Fruit fly (Drosophila melanogaster) whole organism, embryonic: Measurements from ENCODE around the gene hyd.

Experiments used
- Antp ChIP-seq: fragments of 200-800 bp; sonication (Bioruptor generic); optimal IDR thresholded peaks from 3 replicates; lab custom pipeline; 2016; ENCODE audit warnings: missing biosample characterization, missing genetic modification characterization
- CG10267 ChIP-seq: fragments of 200-800 bp; sonication (Bioruptor generic); optimal IDR thresholded peaks from 2 replicates; lab custom pipeline; 2018; ENCODE audit warnings: missing biosample characterization, mild to moderate bottlenecking, missing genetic modification characterization, moderate library complexity
- CG12071 ChIP-seq: fragments of 200-800 bp; sonication (Bioruptor generic); optimal IDR thresholded peaks from 3 replicates; lab custom pipeline; 2018; ENCODE audit warnings: missing biosample characterization, mild to moderate bottlenecking, missing genetic modification characterization
- CG12659 ChIP-seq: fragments of 200-800 bp; sonication (Bioruptor generic); optimal IDR thresholded peaks from 3 replicates; lab custom pipeline; 2017; ENCODE audit warnings: mild to moderate bottlenecking, missing biosample characterization, missing genetic modification reagents, missing genetic modification characterization
- CG12942 ChIP-seq: fragments of 200-800 bp; sonication (Bioruptor generic); optimal IDR thresholded peaks from 3 replicates; lab custom pipeline; 2016; ENCODE audit warnings: missing biosample characterization, missing genetic modification characterization
- CG13624 ChIP-seq: fragments of 200-800 bp; sonication (Bioruptor generic); optimal IDR thresholded peaks from 2 replicates; lab custom pipeline; 2016; ENCODE audit warnings: missing biosample characterization, missing genetic modification characterization
- CG14014 ChIP-seq: fragments of 200-800 bp; sonication (Bioruptor generic); IDR thresholded peaks from 2 replicates; pipeline ENCODE4 v1.3.6; 2022; ENCODE audit warnings: missing biosample characterization, missing genetic modification characterization
- CG14050 ChIP-seq: fragments of 200-800 bp; sonication (Bioruptor generic); IDR thresholded peaks from 3 replicates; pipeline ENCODE4 v1.3.6; 2022; ENCODE audit warnings: missing biosample characterization, missing genetic modification characterization
- CG14441 ChIP-seq: fragments of 200-800 bp; sonication (Bioruptor generic); IDR thresholded peaks from 2 replicates; pipeline ENCODE4 v1.3.6; 2022; ENCODE audit warnings: missing biosample characterization, missing genetic modification characterization
- CG15601 ChIP-seq: fragments of 200-800 bp; sonication (Bioruptor generic); optimal IDR thresholded peaks from 3 replicates; lab custom pipeline; 2019; ENCODE audit warnings: missing biosample characterization, mild to moderate bottlenecking, missing genetic modification characterization, moderate library complexity
- CG16863 ChIP-seq: fragments of 200-800 bp; sonication (Bioruptor generic); optimal IDR thresholded peaks from 3 replicates; lab custom pipeline; 2016; ENCODE audit warnings: missing biosample characterization, missing genetic modification characterization
- CG18011 ChIP-seq: fragments of 200-800 bp; sonication (Bioruptor generic); optimal IDR thresholded peaks from 2 replicates; lab custom pipeline; 2017; ENCODE audit warnings: missing biosample characterization, missing genetic modification characterization, mild to moderate bottlenecking, moderate library complexity, missing genotype
- CG2678 ChIP-seq: fragments of 200-800 bp; sonication (Bioruptor generic); optimal IDR thresholded peaks from 3 replicates; lab custom pipeline; 2019; ENCODE audit warnings: missing biosample characterization, mild to moderate bottlenecking, missing genetic modification characterization, moderate library complexity
- CG2875 ChIP-seq: fragments of 200-800 bp; sonication (Bioruptor generic); optimal IDR thresholded peaks from 2 replicates; lab custom pipeline; 2017; ENCODE audit warnings: missing biosample characterization, mild to moderate bottlenecking, missing genetic modification characterization, missing genetic modification reagents
- CG42726 ChIP-seq: fragments of 200-800 bp; sonication (Bioruptor generic); IDR thresholded peaks from 2 replicates; pipeline ENCODE4 v1.3.6; 2022; ENCODE audit warnings: missing biosample characterization, missing genetic modification characterization; ENCODE audit not compliant: partially characterized antibody
- CG4707 ChIP-seq: fragments of 200-800 bp; sonication (Bioruptor generic); optimal IDR thresholded peaks from 2 replicates; lab custom pipeline; 2018; ENCODE audit warnings: missing biosample characterization, mild to moderate bottlenecking, missing genetic modification characterization, moderate library complexity
- CG5180 ChIP-seq: fragments of 200-800 bp; sonication (Bioruptor generic); optimal IDR thresholded peaks from 3 replicates; lab custom pipeline; 2017; ENCODE audit warnings: missing biosample characterization, missing genetic modification characterization, mild to moderate bottlenecking, moderate library complexity, missing genetic modification reagents
- CG7271 ChIP-seq: fragments of 200-800 bp; sonication (Bioruptor generic); optimal IDR thresholded peaks from 2 replicates; lab custom pipeline; 2018; ENCODE audit warnings: missing biosample characterization, mild to moderate bottlenecking, missing genetic modification characterization, moderate library complexity
- CG8089 ChIP-seq: fragments of 200-800 bp; sonication (Bioruptor generic); optimal IDR thresholded peaks from 3 replicates; lab custom pipeline; 2016; ENCODE audit warnings: missing biosample characterization, missing genetic modification characterization
- CHES-1-like ChIP-seq: fragments of 200-800 bp; sonication (Bioruptor generic); optimal IDR thresholded peaks from 2 replicates; lab custom pipeline; 2016; ENCODE audit warnings: missing biosample characterization, missing genetic modification characterization
- CoRest ChIP-seq: fragments of 200-800 bp; sonication (Bioruptor generic); optimal IDR thresholded peaks from 3 replicates; lab custom pipeline; 2018; ENCODE audit warnings: missing biosample characterization, mild to moderate bottlenecking, missing genetic modification characterization, moderate library complexity
- Drgx ChIP-seq: fragments of 200-800 bp; sonication (Bioruptor generic); IDR thresholded peaks from 2 replicates; pipeline ENCODE4 v1.3.6; 2022; ENCODE audit warnings: missing biosample characterization, missing genetic modification characterization
- Fer3 ChIP-seq: fragments of 200-800 bp; sonication (Bioruptor generic); optimal IDR thresholded peaks from 2 replicates; lab custom pipeline; 2018; ENCODE audit warnings: missing biosample characterization, mild to moderate bottlenecking, missing genetic modification characterization, moderate library complexity
- Gsc ChIP-seq: fragments of 200-800 bp; sonication (Bioruptor generic); IDR thresholded peaks from 2 replicates; pipeline ENCODE4 v1.3.6; 2022; ENCODE audit warnings: missing biosample characterization, missing genetic modification characterization
- Hand ChIP-seq: fragments of 200-800 bp; sonication (Bioruptor generic); optimal IDR thresholded peaks from 2 replicates; lab custom pipeline; 2017; ENCODE audit warnings: mild to moderate bottlenecking, missing biosample characterization, missing genetic modification reagents, missing genetic modification characterization
- Hey ChIP-seq: fragments of 200-800 bp; sonication (Bioruptor generic); optimal IDR thresholded peaks from 3 replicates; lab custom pipeline; 2018; ENCODE audit warnings: missing biosample characterization, mild to moderate bottlenecking, missing genetic modification characterization
- HmgZ ChIP-seq: fragments of 200-800 bp; sonication (Bioruptor generic); optimal IDR thresholded peaks from 2 replicates; lab custom pipeline; 2018; ENCODE audit warnings: missing biosample characterization, mild to moderate bottlenecking, missing genetic modification characterization
- Hmx ChIP-seq: fragments of 200-800 bp; sonication (Bioruptor generic); optimal IDR thresholded peaks from 2 replicates; lab custom pipeline; 2016; ENCODE audit warnings: missing biosample characterization, missing genetic modification characterization
- MBD-R2 ChIP-seq: fragments of 200-800 bp; sonication (Bioruptor generic); IDR thresholded peaks from 2 replicates; pipeline ENCODE4 v1.3.6; 2022; ENCODE audit warnings: missing biosample characterization, missing genetic modification characterization
- Opbp ChIP-seq: fragments of 200-800 bp; sonication (Bioruptor generic); IDR thresholded peaks from 3 replicates; pipeline ENCODE4 v1.3.6; 2022; ENCODE audit warnings: missing biosample characterization, missing genetic modification characterization; ENCODE audit not compliant: partially characterized antibody
- Ssrp ChIP-seq: fragments of 200-800 bp; sonication (Bioruptor generic); optimal IDR thresholded peaks from 2 replicates; lab custom pipeline; 2018; ENCODE audit warnings: missing biosample characterization, mild to moderate bottlenecking, missing genetic modification characterization, moderate library complexity
- ap ChIP-seq: fragments of 200-800 bp; sonication (Bioruptor generic); IDR thresholded peaks from 2 replicates; pipeline ENCODE4 v1.3.6; 2022; ENCODE audit warnings: missing biosample characterization, missing genetic modification characterization
- bigmax ChIP-seq: fragments of 200-800 bp; sonication (Bioruptor generic); optimal IDR thresholded peaks from 2 replicates; lab custom pipeline; 2018; ENCODE audit warnings: missing biosample characterization, mild to moderate bottlenecking, missing genetic modification characterization
- croc ChIP-seq: fragments of 200-800 bp; sonication (Bioruptor generic); conservative IDR thresholded peaks from 3 replicates; pipeline ENCODE4 v1.3.6; 2022; ENCODE audit warnings: missing biosample characterization, missing genetic modification characterization
- dimm ChIP-seq: fragments of 200-800 bp; sonication (Bioruptor generic); IDR thresholded peaks from 2 replicates; pipeline ENCODE4 v1.3.6; 2022; ENCODE audit warnings: missing biosample characterization, missing genetic modification characterization
- dmrt11E ChIP-seq: fragments of 200-800 bp; sonication (Bioruptor generic); optimal IDR thresholded peaks from 3 replicates; lab custom pipeline; 2018; ENCODE audit warnings: missing biosample characterization, mild to moderate bottlenecking, missing genetic modification characterization, moderate library complexity
- ewg ChIP-seq: fragments of 200-800 bp; sonication (Bioruptor generic); optimal IDR thresholded peaks from 3 replicates; lab custom pipeline; 2017; ENCODE audit warnings: mild to moderate bottlenecking, missing biosample characterization, missing genetic modification reagents, missing genetic modification characterization
- exex ChIP-seq: fragments of 200-800 bp; sonication (Bioruptor generic); optimal IDR thresholded peaks from 4 replicates; lab custom pipeline; 2018; ENCODE audit warnings: missing biosample characterization, mild to moderate bottlenecking, missing genetic modification characterization, moderate library complexity
- h ChIP-seq: fragments of >200 bp; optimal IDR thresholded peaks from 2 replicates; lab custom pipeline; 2017
- ind ChIP-seq: fragments of 200-800 bp; sonication (Bioruptor generic); optimal IDR thresholded peaks from 3 replicates; lab custom pipeline; 2016; ENCODE audit warnings: missing biosample characterization, missing genetic modification characterization
- nau ChIP-seq: fragments of 200-800 bp; sonication (Bioruptor generic); optimal IDR thresholded peaks from 3 replicates; lab custom pipeline; 2017; ENCODE audit warnings: missing biosample characterization, mild to moderate bottlenecking, missing genetic modification characterization, missing genetic modification reagents
- org-1 ChIP-seq: fragments of 200-800 bp; sonication (Bioruptor generic); optimal IDR thresholded peaks from 2 replicates; lab custom pipeline; 2017; ENCODE audit warnings: missing biosample characterization, missing genetic modification characterization
- salm ChIP-seq: fragments of 200-800 bp; sonication (Bioruptor generic); optimal IDR thresholded peaks from 2 replicates; lab custom pipeline; 2018; ENCODE audit warnings: missing biosample characterization, mild to moderate bottlenecking, missing genetic modification characterization
- seq ChIP-seq: fragments of 200-800 bp; sonication (Bioruptor generic); IDR thresholded peaks from 2 replicates; pipeline ENCODE4 v1.3.6; 2022; ENCODE audit warnings: missing biosample characterization, missing genetic modification characterization
- sna ChIP-seq: fragments of 200-800 bp; sonication (Bioruptor generic); IDR thresholded peaks from 2 replicates; pipeline ENCODE4 v1.3.6; 2022; ENCODE audit warnings: missing biosample characterization, missing genetic modification characterization; ENCODE audit not compliant: partially characterized antibody
- tll ChIP-seq, 2 experiments: fragments of 200-800 bp in 1 of 2; fragments of >200 bp in 1 of 2; sonication (Bioruptor generic) in 1 of 2; optimal IDR thresholded peaks; 2 replicates each; lab custom pipeline; 2017 to 2019; ENCODE audit warnings: missing biosample characterization in 2 of 2, missing genetic modification characterization in 2 of 2, mild to moderate bottlenecking in 1 of 2, moderate library complexity in 1 of 2
- tna ChIP-seq: fragments of 200-800 bp; sonication (Bioruptor generic); IDR thresholded peaks from 2 replicates; pipeline ENCODE4 v1.3.6; 2022; ENCODE audit warnings: missing biosample characterization, missing genetic modification characterization; ENCODE audit not compliant: partially characterized antibody
- usp ChIP-seq: fragments of >200 bp; optimal IDR thresholded peaks from 2 replicates; lab custom pipeline; 2017; ENCODE audit warnings: missing biosample characterization, missing genetic modification characterization
- vfl ChIP-seq: fragments of 200-800 bp; sonication (Bioruptor generic); optimal IDR thresholded peaks from 2 replicates; lab custom pipeline; 2016; ENCODE audit warnings: missing biosample characterization, missing genetic modification characterization
- wor ChIP-seq: fragments of 200-800 bp; sonication (Bioruptor generic); IDR thresholded peaks from 2 replicates; pipeline ENCODE4 v1.3.6; 2022; ENCODE audit warnings: missing biosample characterization, missing genetic modification characterization
- zen ChIP-seq: fragments of 200-800 bp; sonication (Bioruptor generic); optimal IDR thresholded peaks from 3 replicates; lab custom pipeline; 2018; ENCODE audit warnings: missing biosample characterization, mild to moderate bottlenecking, missing genetic modification characterization, moderate library complexity

The hyd gene

DNA sequence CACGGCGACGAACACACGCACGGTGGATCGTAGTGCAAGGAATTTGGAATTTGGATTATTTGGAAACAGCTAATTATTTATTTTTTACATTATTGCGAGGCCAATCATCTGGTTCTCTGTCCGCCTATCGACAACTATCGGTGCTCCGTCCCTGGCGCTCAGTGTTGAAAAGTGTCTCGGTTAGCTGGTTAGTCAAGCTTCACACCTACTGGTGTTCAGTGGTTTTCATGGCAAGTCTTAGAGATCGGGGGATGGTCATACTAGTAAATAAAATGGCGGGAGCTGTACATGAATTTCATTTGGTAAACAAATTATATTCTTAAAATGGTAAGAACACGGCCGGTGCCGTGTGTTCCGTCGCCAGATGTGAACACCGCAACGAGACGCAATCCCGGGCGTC is 14.5 kb downstream of the hyd start, which contains the start of the genes trbd and dmt (continued):
- no peak for TF ChIP-seq Fer3 (tag; lab: Kevin White, UChicago)
- TF ChIP-seq ind (GFP tag; lab: Kevin White, UChicago): no peak
- TF ChIP-seq Gsc: no peak
- no peak for TF ChIP-seq CG4707
- TF ChIP-seq CG12942: peak; percentile 23
- no peak for TF ChIP-seq Hey (tag; lab: Kevin White, UChicago)
- TF ChIP-seq sna (GFP tag; lab: Robert Waterston, UW): no peak
- TF ChIP-seq ewg (GFP tag; lab: Kevin White, UChicago): no peak
- TF ChIP-seq org-1 (GFP tag; lab: Kevin White, UChicago): no peak
- no peak for TF ChIP-seq exex (tag; lab: Kevin White, UChicago)
- TF ChIP-seq CG8089 (GFP tag; lab: Kevin White, UChicago): peak; percentile 44
- no peak for TF ChIP-seq dimm
- TF ChIP-seq CHES-1-like (GFP tag; lab: Kevin White, UChicago): peak; percentile 92
- no peak for TF ChIP-seq MBD-R2 (GFP tag; lab: Robert Waterston, UW)
- TF ChIP-seq Hand: no peak
- TF ChIP-seq CG12659 (GFP tag; lab: Kevin White, UChicago): peak; percentile 95
- TF ChIP-seq tll (GFP tag; optimal IDR thresholded peaks at IDR 0.05; lab: Kevin White, UChicago): no peak
- TF ChIP-seq CG2875: no peak
- peak; percentile 64 for TF ChIP-seq vfl (GFP tag; lab: Kevin White, UChicago)
- no peak for TF ChIP-seq CG15601 (tag; lab: Kevin White, UChicago)
- no peak for TF ChIP-seq wor (GFP tag; lab: Robert Waterston, UW)
- TF ChIP-seq HmgZ (tag; lab: Kevin White, UChicago): peak; percentile 88
- TF ChIP-seq CG10267 (tag; lab: Kevin White, UChicago): peak; percentile 98
- no peak for TF ChIP-seq CG12071 (GFP tag; lab: Kevin White, UChicago)
- no peak for TF ChIP-seq Drgx (GFP tag; lab: Robert Waterston, UW)
- peak; percentile 63 for TF ChIP-seq bigmax (GFP tag; lab: Kevin White, UChicago)
- TF ChIP-seq ap: no peak
- no peak for TF ChIP-seq Ssrp (tag; lab: Kevin White, UChicago)
- 0 out of 3 replicates have a peak, but pooled peaks have one; percentile 13 for TF ChIP-seq croc
- no peak for TF ChIP-seq CG2678 (tag; lab: Kevin White, UChicago)
- TF ChIP-seq CG5180: no peak
- peak; percentile 52 for TF ChIP-seq CG16863 (GFP tag; lab: Kevin White, UChicago)
- no peak for TF ChIP-seq Opbp (GFP tag; lab: Robert Waterston, UW)
- no peak for TF ChIP-seq CG18011 (GFP tag; lab: Kevin White, UChicago)
- no peak for TF ChIP-seq CG7271 (tag; lab: Kevin White, UChicago)
- peak; percentile 76 for TF ChIP-seq CG13624 (GFP tag; lab: Kevin White, UChicago)
- peak; percentile 68 for TF ChIP-seq Antp (GFP tag; lab: Kevin White, UChicago)
- TF ChIP-seq dmrt11E (tag; lab: Kevin White, UChicago): peak; percentile 33
- TF ChIP-seq zen (tag; lab: Kevin White, UChicago): peak; percentile 69
- TF ChIP-seq usp (GFP tag; lab: Kevin White, UChicago): no peak
- TF ChIP-seq CoRest (tag; lab: Kevin White, UChicago): no peak
- no peak for TF ChIP-seq salm (tag; lab: Kevin White, UChicago)
- no peak for TF ChIP-seq CG42726 (GFP tag; lab: Robert Waterston, UW)
- no peak for TF ChIP-seq nau (GFP tag; lab: Kevin White, UChicago)
- no peak for TF ChIP-seq tna (GFP tag; lab: Robert Waterston, UW)
- TF ChIP-seq Hmx (GFP tag; lab: Kevin White, UChicago): no peak
- no peak for TF ChIP-seq seq (GFP tag; lab: Robert Waterston, UW)
- no peak for TF ChIP-seq CG14441 (GFP tag; lab: Robert Waterston, UW)
- TF ChIP-seq CG14050 (GFP tag; lab: Robert Waterston, UW): no peak
- TF ChIP-seq h (lab: Kevin White, UChicago): no peak
- TF ChIP-seq CG14014 (GFP tag; lab: Robert Waterston, UW): no peak
